Fruit fly (Drosophila melanogaster) whole organism, prepupa: ENCODE measurements around the gene eIF3d1.

Source experiments
- Blimp-1 ChIP-seq: fragments of 200-800 bp; sonication (Bioruptor generic); optimal IDR thresholded peaks from 3 replicates; lab custom pipeline; 2017; ENCODE audit warnings: missing biosample characterization, missing genetic modification characterization, mild to moderate bottlenecking, moderate library complexity, missing genetic modification reagents
- CG10669 ChIP-seq: fragments of 200-800 bp; sonication (Bioruptor generic); optimal IDR thresholded peaks from 3 replicates; lab custom pipeline; 2018; ENCODE audit warnings: missing biosample characterization, mild to moderate bottlenecking, missing genetic modification characterization, moderate library complexity
- CG11762 ChIP-seq: fragments of 200-800 bp; sonication (Bioruptor generic); optimal IDR thresholded peaks from 3 replicates; lab custom pipeline; 2016; ENCODE audit warnings: missing biosample characterization, missing genetic modification characterization; ENCODE audit not compliant: insufficient read depth
- CG11902 ChIP-seq: fragments of 200-800 bp; sonication (Bioruptor generic); optimal IDR thresholded peaks from 3 replicates; lab custom pipeline; 2016; ENCODE audit warnings: missing biosample characterization, missing genetic modification characterization
- CG15336 ChIP-seq: fragments of 200-800 bp; sonication (Bioruptor generic); IDR thresholded peaks from 2 replicates; pipeline ENCODE4 v1.3.6; 2022; ENCODE audit warnings: missing biosample characterization, missing genetic modification characterization
- CG31627 ChIP-seq: fragments of 200-800 bp; sonication (Bioruptor generic); optimal IDR thresholded peaks from 3 replicates; lab custom pipeline; 2016; ENCODE audit warnings: missing biosample characterization, missing genetic modification characterization
- CG32006 ChIP-seq: fragments of 200-800 bp; sonication (Bioruptor generic); optimal IDR thresholded peaks from 3 replicates; lab custom pipeline; 2017; ENCODE audit warnings: missing biosample characterization, mild to moderate bottlenecking, missing genetic modification characterization
- CG3919 ChIP-seq: fragments of 200-800 bp; sonication (Bioruptor generic); optimal IDR thresholded peaks from 3 replicates; lab custom pipeline; 2016; ENCODE audit warnings: missing biosample characterization, missing genetic modification characterization
- CG6163 ChIP-seq: fragments of 200-800 bp; sonication (Bioruptor generic); IDR thresholded peaks from 3 replicates; pipeline ENCODE4 v1.3.6; 2022; ENCODE audit warnings: missing biosample characterization, missing genetic modification characterization
- CG6854 ChIP-seq: fragments of 200-800 bp; sonication (Bioruptor generic); optimal IDR thresholded peaks from 2 replicates; lab custom pipeline; 2017; ENCODE audit warnings: missing biosample characterization, mild to moderate bottlenecking, missing genetic modification characterization
- CG7368 ChIP-seq: fragments of 200-800 bp; sonication (Bioruptor generic); optimal IDR thresholded peaks from 3 replicates; lab custom pipeline; 2016; ENCODE audit warnings: missing biosample characterization, missing genetic modification characterization
- CG8319 ChIP-seq: fragments of 200-800 bp; sonication (Bioruptor generic); optimal IDR thresholded peaks from 3 replicates; lab custom pipeline; 2016; ENCODE audit warnings: missing biosample characterization, missing genetic modification characterization
- CG8632 ChIP-seq: fragments of 200-800 bp; sonication (Bioruptor generic); optimal IDR thresholded peaks from 3 replicates; lab custom pipeline; 2016; ENCODE audit warnings: missing biosample characterization, missing genetic modification characterization
- CG9139 ChIP-seq: fragments of 200-800 bp; sonication (Bioruptor generic); optimal IDR thresholded peaks from 3 replicates; lab custom pipeline; 2017; ENCODE audit warnings: missing biosample characterization, mild to moderate bottlenecking, missing genetic modification characterization
- Eip75B ChIP-seq: fragments of 200-800 bp; sonication (Bioruptor generic); optimal IDR thresholded peaks from 3 replicates; lab custom pipeline; 2016; ENCODE audit warnings: missing biosample characterization, missing genetic modification characterization
- Eip93F ChIP-seq: fragments of 200-800 bp; sonication (Bioruptor generic); optimal IDR thresholded peaks from 2 replicates; lab custom pipeline; 2016; ENCODE audit warnings: missing biosample characterization, mild to moderate bottlenecking, missing genetic modification characterization
- Ets21C ChIP-seq: fragments of 200-800 bp; sonication (Bioruptor generic); optimal IDR thresholded peaks from 3 replicates; lab custom pipeline; 2016; ENCODE audit warnings: missing biosample characterization, missing genetic modification characterization
- Ets96B ChIP-seq: fragments of 200-800 bp; optimal IDR thresholded peaks from 2 replicates; lab custom pipeline; 2019; ENCODE audit warnings: missing biosample characterization, mild to moderate bottlenecking, missing genetic modification characterization, moderate library complexity
- Hr39 ChIP-seq: fragments of 200-800 bp; sonication (Bioruptor generic); optimal IDR thresholded peaks from 2 replicates; lab custom pipeline; 2016; ENCODE audit warnings: missing biosample characterization, missing genetic modification characterization
- Hr4 ChIP-seq: fragments of 200-800 bp; sonication (Bioruptor generic); optimal IDR thresholded peaks from 3 replicates; lab custom pipeline; 2016; ENCODE audit warnings: missing biosample characterization, missing genetic modification characterization
- Smox ChIP-seq: fragments of 200-800 bp; sonication (Bioruptor generic); optimal IDR thresholded peaks from 3 replicates; lab custom pipeline; 2016; ENCODE audit warnings: missing biosample characterization, missing genetic modification characterization
- achi ChIP-seq: fragments of 200-800 bp; sonication (Bioruptor generic); optimal IDR thresholded peaks from 3 replicates; lab custom pipeline; 2016; ENCODE audit warnings: missing biosample characterization, missing genetic modification characterization
- acj6 ChIP-seq: fragments of 200-800 bp; sonication (Bioruptor generic); optimal IDR thresholded peaks from 3 replicates; lab custom pipeline; 2016; ENCODE audit warnings: missing biosample characterization, missing genetic modification characterization
- esn ChIP-seq: fragments of 200-800 bp; sonication (Bioruptor generic); optimal IDR thresholded peaks from 2 replicates; lab custom pipeline; 2016; ENCODE audit warnings: missing biosample characterization, mild to moderate bottlenecking, missing genetic modification characterization, moderate library complexity
- fkh ChIP-seq: fragments of 200-800 bp; sonication (Bioruptor generic); optimal IDR thresholded peaks from 3 replicates; lab custom pipeline; 2017; ENCODE audit warnings: missing biosample characterization, mild to moderate bottlenecking, missing genetic modification characterization, moderate library complexity
- lz ChIP-seq: fragments of 200-800 bp; sonication (Bioruptor generic); optimal IDR thresholded peaks from 3 replicates; lab custom pipeline; 2016; ENCODE audit warnings: missing biosample characterization, missing genetic modification characterization
- net ChIP-seq: fragments of 200-800 bp; sonication (Bioruptor generic); optimal IDR thresholded peaks from 3 replicates; lab custom pipeline; 2016; ENCODE audit warnings: missing biosample characterization, missing genetic modification characterization
- salr ChIP-seq, 2 experiments: fragments of 200-800 bp; sonication (Bioruptor generic); optimal IDR thresholded peaks; 3 replicates each; lab custom pipeline; 2016 to 2018; ENCODE audit warnings: missing biosample characterization in 2 of 2, missing genetic modification characterization in 2 of 2, mild to moderate bottlenecking in 1 of 2
- ss ChIP-seq, 2 experiments: fragments of 200-800 bp; sonication (Bioruptor generic); optimal IDR thresholded peaks; 2 replicates in 1 of 2; 3 replicates in 1 of 2; lab custom pipeline; 2017 to 2018; ENCODE audit warnings: mild to moderate bottlenecking in 2 of 2, missing biosample characterization in 2 of 2, missing genetic modification characterization in 2 of 2, moderate library complexity in 1 of 2
- svp ChIP-seq: fragments of 200-800 bp; sonication (Bioruptor generic); peaks from one replicate; lab custom pipeline; 2016; ENCODE audit warnings: missing biosample characterization, missing genetic modification characterization

Gene eIF3d1

dm6 chr3R:23678349-23679193 is 1.3 kb upstream of the eIF3d1 start, which contains the start of gene GILT2 (continued):
- TF ChIP-seq Ets21C (GFP tag; lab: Kevin White, UChicago) (peak; percentile 57), ss (GFP tag; optimal IDR thresholded peaks at IDR 0.05; lab: Kevin White, UChicago) (peak; percentile 60 to 73), Blimp-1 (GFP tag; lab: Kevin White, UChicago) (peak; percentile 68), CG32006 (GFP tag; lab: Kevin White, UChicago) (peak; percentile 74), CG9139 (GFP tag; lab: Kevin White, UChicago) (peak; percentile 30), CG10669 (no peak), Eip93F (peak; percentile 82), CG8319 (peak; percentile 70), CG6854 (GFP tag; lab: Kevin White, UChicago) (peak; percentile 78), CG8632 (GFP tag; lab: Kevin White, UChicago) (peak; percentile 79), CG6163 (GFP tag; lab: Robert Waterston, UW) (peak; percentile 88), Hr4 (peak; percentile 66), acj6 (peak; percentile 71)
- TF ChIP-seq, all 60 proteins: peak for 51

- TF ChIP-seq Smox (GFP tag; lab: Kevin White, UChicago) (no peak), CG11902 (GFP tag; lab: Kevin White, UChicago) (no peak), salr (GFP tag; optimal IDR thresholded peaks at IDR 0.05; lab: Kevin White, UChicago) (no peak), CG31627 (GFP tag; lab: Kevin White, UChicago) (no peak), CG15336 (GFP tag; lab: Robert Waterston, UW) (no peak), Eip93F (no peak), lz (GFP tag; lab: Kevin White, UChicago) (no peak), fkh (GFP tag; lab: Kevin White, UChicago) (no peak), CG11762 (GFP tag; lab: Kevin White, UChicago) (no peak), Blimp-1 (GFP tag; lab: Kevin White, UChicago) (no peak), CG3919 (no peak), Eip75B (GFP tag; lab: Kevin White, UChicago) (no peak), achi (GFP tag; lab: Kevin White, UChicago) (no peak), Ets96B (tag; lab: Kevin White, UChicago) (no peak), Hr39 (GFP tag; lab: Kevin White, UChicago) (no peak), CG8319 (no peak)
Measured at dm6 chr3R:23682203-23682602, 2.4 kb downstream of the eIF3d1 start, which contains the start of gene CG16710. Gene CG16710 (plus strand): TSS chr3R:23682503.

dm6 chr3R:23683757-23684156 is 3.9 kb downstream of the eIF3d1 start, which contains the start of gene CG18754:
Gene CG18754 (plus strand): TSS chr3R:23684057.
- TF ChIP-seq svp (peak; percentile 43), ss (GFP tag; optimal IDR thresholded peaks at IDR 0.05; lab: Kevin White, UChicago) (no peak)

DNA sequence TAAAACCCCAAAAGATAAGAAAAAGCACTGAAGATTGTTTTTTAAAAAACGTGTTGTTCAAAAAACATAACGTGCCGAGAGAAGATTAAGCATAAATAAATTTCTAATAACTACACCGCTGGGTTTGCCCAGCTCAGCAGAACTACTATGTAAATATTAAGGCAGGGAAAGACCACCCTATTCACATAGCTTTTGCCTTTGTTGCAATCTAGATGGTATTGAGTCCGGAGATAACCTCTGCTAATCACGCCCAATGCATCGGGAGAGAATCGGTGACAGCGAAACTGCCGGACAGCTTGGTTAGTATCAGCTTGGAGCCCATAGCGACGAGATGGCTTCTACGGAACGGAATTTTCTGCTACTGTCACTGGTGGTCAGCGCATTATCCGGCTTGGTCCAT is 6.1 kb downstream of the eIF3d1 start, which contains the start of gene SPE:
TSS of gene SPE (plus strand) at position 301 of the 400 bp plus-strand sequence.
- TF ChIP-seq svp (peak; percentile 90), Hr4 (no peak)

DNA sequence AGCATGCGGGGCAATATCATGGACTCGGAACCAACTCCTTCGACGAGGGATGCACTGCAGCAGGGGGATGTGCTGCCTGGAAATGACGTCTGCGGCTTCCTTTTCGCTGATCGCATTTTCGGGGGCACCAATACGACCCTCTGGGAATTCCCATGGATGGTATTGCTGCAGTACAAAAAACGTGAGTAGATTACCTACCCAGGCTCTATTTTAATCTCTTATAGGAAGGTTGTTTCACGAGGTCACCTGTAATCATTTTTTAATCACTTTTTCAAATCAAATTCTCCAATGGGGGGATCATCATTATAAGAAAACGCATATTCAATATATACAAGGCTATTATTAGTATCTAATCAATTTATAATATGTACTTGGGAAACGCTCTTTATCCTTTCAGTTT is 7.1 kb downstream of the eIF3d1 start:
- TF ChIP-seq net (GFP tag; lab: Kevin White, UChicago) (no peak), CG7368 (GFP tag; lab: Kevin White, UChicago) (no peak), svp (peak; percentile 88)

dm6 chr3R:23694579-23695033 is 14.8 kb downstream of the eIF3d1 start, which contains the start of gene CG10254:
Gene CG10254 (minus strand): TSS chr3R:23694983.
- no peak for TF ChIP-seq esn (GFP tag; lab: Kevin White, UChicago)
